Fruit fly (Drosophila melanogaster): ENCODE measurements around the gene CG11035.

The CG11035 gene

dm6 chr3R:8032923-8033478 is at the start of gene CG11035, which contains the start of gene unc-45 (continued):
- TF ChIP-seq CG7928 (GFP tag; optimal IDR thresholded peaks at IDR 0.05) (peak; percentile 2), H15 (GFP tag; IDR thresholded peaks at IDR 0.05) (no peak), Optix (GFP tag; IDR thresholded peaks at IDR 0.05) (no peak), CG1529 (GFP tag; optimal IDR thresholded peaks at IDR 0.05) (no peak), kni (GFP tag; optimal IDR thresholded peaks at IDR 0.05) (peak; percentile 64), Hr78 (GFP tag; optimal IDR thresholded peaks at IDR 0.05) (peak in 1 of 2 experiments; percentile 86), mam (GFP tag; optimal IDR thresholded peaks at IDR 0.05) (peak; percentile 78), MTF-1 (GFP tag; optimal IDR thresholded peaks at IDR 0.05; ENCODE audit: borderline replicate concordance) (no peak), tna (GFP tag; IDR thresholded peaks at IDR 0.05; ENCODE audit: partially characterized antibody) (no peak; the same call in 1 of the 2 replicates), trh (GFP tag; optimal IDR thresholded peaks at IDR 0.05) (no peak), Dll (GFP tag; IDR thresholded peaks at IDR 0.05; ENCODE audit: partially characterized antibody) (peak; percentile 82), ken (GFP tag; IDR thresholded peaks at IDR 0.05) (no peak), CG2116 (GFP tag; optimal IDR thresholded peaks at IDR 0.05) (peak; percentile 75), CG5245 (GFP tag; optimal IDR thresholded peaks at IDR 0.05) (no peak), CG6175 (GFP tag; IDR thresholded peaks at IDR 0.05) (no peak), Scr (GFP tag; IDR thresholded peaks at IDR 0.05; ENCODE audit: partially characterized antibody) (peak; percentile 81), chif (GFP tag; optimal IDR thresholded peaks at IDR 0.05) (no peak), abd-A (tag; optimal IDR thresholded peaks at IDR 0.05) (no peak), CG4707 (GFP tag; optimal IDR thresholded peaks at IDR 0.05) (no peak), Rx (GFP tag; IDR thresholded peaks at IDR 0.05) (no peak), HmgZ (tag; optimal IDR thresholded peaks at IDR 0.05) (peak; percentile 30), Dad (GFP tag; optimal IDR thresholded peaks at IDR 0.05) (peak; percentile 42), CG10267 (tag; optimal IDR thresholded peaks at IDR 0.05) (peak; percentile 49), CG2202 (tag; optimal IDR thresholded peaks at IDR 0.05) (no peak), hb (GFP tag; IDR thresholded peaks at IDR 0.05; ENCODE audit: partially characterized antibody) (no peak; the same call in 2 of the 3 replicates), Nf-YA (GFP tag; IDR thresholded peaks at IDR 0.05) (no peak), crp (GFP tag; optimal IDR thresholded peaks at IDR 0.05) (peak; percentile 86 to 99), al (GFP tag; IDR thresholded peaks at IDR 0.05) (peak; percentile 35; the same call in 1 of the 2 replicates), Ets97D (GFP tag; optimal IDR thresholded peaks at IDR 0.05) (peak; percentile 29), pzg (GFP tag; optimal IDR thresholded peaks at IDR 0.05) (peak; percentile 57), vfl (GFP tag; optimal IDR thresholded peaks at IDR 0.05) (no peak), CkIIα-i1 (GFP tag; IDR thresholded peaks at IDR 0.05) (no peak), Drgx (GFP tag; IDR thresholded peaks at IDR 0.05) (no peak), vvl (GFP tag; IDR thresholded peaks at IDR 0.05) (peak; percentile 42), CG5953 (GFP tag; IDR thresholded peaks at IDR 0.05) (no peak), CG8388 (GFP tag; optimal IDR thresholded peaks at IDR 0.05) (no peak), knrl (GFP tag; IDR thresholded peaks at IDR 0.05; ENCODE audit: partially characterized antibody) (peak; percentile 83), CG8290 (GFP tag; optimal IDR thresholded peaks at IDR 0.05) (peak; percentile 68), CG8290 (tag; optimal IDR thresholded peaks at IDR 0.05) (no peak), NfI (GFP tag; optimal IDR thresholded peaks at IDR 0.05) (peak; percentile 44), lbe (GFP tag; optimal IDR thresholded peaks at IDR 0.05) (peak; percentile 65), CG10147 (GFP tag; optimal IDR thresholded peaks at IDR 0.05) (peak; percentile 51), cwo (GFP tag; optimal IDR thresholded peaks at IDR 0.05) (no peak), gcm (GFP tag; optimal IDR thresholded peaks at IDR 0.05) (no peak), mirr (GFP tag; optimal IDR thresholded peaks at IDR 0.05) (no peak), dmrt99B (tag; optimal IDR thresholded peaks at IDR 0.05) (no peak), dysf (GFP tag; IDR thresholded peaks at IDR 0.05) (no peak), ro (GFP tag; IDR thresholded peaks at IDR 0.05) (no peak), run (tag; optimal IDR thresholded peaks at IDR 0.05) (no peak), bab2 (GFP tag; optimal IDR thresholded peaks at IDR 0.05) (no peak)
